Worm (Caenorhabditis elegans) whole organism, mixed stage, embryonic: Measurements from ENCODE around the gene F38B7.10.

ENCODE experiments used
- elt-3 ChIP-seq: fragments of 150-350 bp; optimal IDR thresholded peaks from 2 replicates; lab custom pipeline; 2014; ENCODE audit warnings: missing biosample characterization, missing genetic modification characterization
- ham-2 ChIP-seq: fragments of 200-800 bp; sonication (Bioruptor generic); optimal IDR thresholded peaks from 2 replicates; lab custom pipeline; 2018; ENCODE audit warnings: mild to moderate bottlenecking, missing genetic modification characterization, missing compliant biosample characterization
- unc-120 ChIP-seq: sonication (generic microtip); optimal IDR thresholded peaks from 2 replicates; lab custom pipeline; 2017; ENCODE audit warnings: missing genetic modification characterization, missing compliant biosample characterization; ENCODE audit not compliant: poor library complexity, severe bottlenecking

DNA sequence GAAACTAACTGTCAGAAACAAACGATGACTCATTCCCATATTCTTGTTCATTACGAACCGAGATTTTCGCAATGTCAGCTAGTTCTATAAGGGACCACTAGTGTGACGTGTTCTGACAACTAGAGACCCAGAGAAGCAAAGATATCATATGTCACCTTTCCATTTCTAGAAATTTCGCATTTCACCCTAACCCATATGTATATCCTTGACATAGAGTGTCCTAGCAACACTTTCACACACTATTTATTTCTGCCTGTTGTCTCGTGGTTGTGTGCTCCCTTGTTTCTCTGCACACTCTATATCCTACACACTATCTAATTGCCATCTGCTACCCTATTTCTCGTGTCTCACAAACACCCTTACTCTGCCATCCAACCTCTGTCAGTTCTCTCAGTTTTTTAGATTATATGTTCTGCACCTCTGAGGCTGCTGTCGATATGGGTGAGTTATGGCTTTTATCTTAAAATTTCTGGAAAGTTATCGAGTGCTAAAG, 3.6 kb downstream of the F38B7.10 start, which contains the start of the genes F38B7.17 and F38B7.3:
- no peak for TF ChIP-seq ham-2 (GFP tag; lab: Kevin White, UChicago)
- peak; percentile 30 for TF ChIP-seq unc-120
- no peak for TF ChIP-seq elt-3 (tag; lab: Kevin White, UChicago)
